Worm (Caenorhabditis elegans) whole organism, L3 larva: ENCODE data around the gene str-115.

Source experiments
- ama-1 ChIP-seq: fragments of 150-350 bp; optimal IDR thresholded peaks from 2 replicates; lab custom pipeline; 2018
- elt-2 ChIP-seq: sonication (generic microtip); optimal IDR thresholded peaks from 2 replicates; lab custom pipeline; 2016; ENCODE audit warnings: missing genetic modification reagents, mild to moderate bottlenecking, missing genetic modification characterization, missing compliant biosample characterization
- lin-15B ChIP-seq: fragments of 150-350 bp; optimal IDR thresholded peaks from 2 replicates; lab custom pipeline; 2014; ENCODE audit warnings: missing biosample characterization, missing genetic modification characterization
- lin-39 ChIP-seq: fragments of 150-350 bp; optimal IDR thresholded peaks from 2 replicates; lab custom pipeline; 2018; ENCODE audit warnings: missing biosample characterization, missing genetic modification reagents, missing genetic modification characterization
- nfya-1 ChIP-seq: sonication (generic microtip); optimal IDR thresholded peaks from 2 replicates; lab custom pipeline; 2017; ENCODE audit warnings: missing genetic modification characterization, mild to moderate bottlenecking, missing compliant biosample characterization, antibody characterized with exemption, moderate library complexity; ENCODE audit not compliant: insufficient read depth
- nhr-12 ChIP-seq: fragments of 150-350 bp; optimal IDR thresholded peaks from 2 replicates; lab custom pipeline; 2014; ENCODE audit warnings: missing biosample characterization, missing genetic modification characterization
- nhr-25 ChIP-seq: sonication (generic microtip); optimal IDR thresholded peaks from 2 replicates; lab custom pipeline; 2017; ENCODE audit warnings: missing biosample characterization, missing genetic modification characterization
- pha-4 ChIP-seq: fragments of 150-350 bp; optimal IDR thresholded peaks from 2 replicates; lab custom pipeline; 2014; ENCODE audit warnings: missing biosample characterization, missing genetic modification reagents, missing genetic modification characterization
- pqm-1 ChIP-seq: fragments of 150-350 bp; optimal IDR thresholded peaks from 2 replicates; lab custom pipeline; 2017; ENCODE audit warnings: missing biosample characterization, missing genetic modification characterization, inconsistent platforms
- skn-1 ChIP-seq: fragments of 150-350 bp; optimal IDR thresholded peaks from 2 replicates; lab custom pipeline; 2014; ENCODE audit warnings: missing biosample characterization, missing genetic modification characterization
- tbx-2 ChIP-seq: sonication (generic microtip); optimal IDR thresholded peaks from 2 replicates; lab custom pipeline; 2016; ENCODE audit warnings: mild to moderate bottlenecking, missing genetic modification characterization, missing compliant biosample characterization
- unc-39 ChIP-seq: sonication (generic microtip); optimal IDR thresholded peaks from 4 replicates; lab custom pipeline; 2017; ENCODE audit warnings: missing biosample characterization, missing genetic modification characterization
- zag-1 ChIP-seq: fragments of 150-350 bp; optimal IDR thresholded peaks from 2 replicates; lab custom pipeline; 2014; ENCODE audit warnings: missing biosample characterization, missing genetic modification characterization
- ztf-4 ChIP-seq: fragments of 150-350 bp; optimal IDR thresholded peaks from 2 replicates; lab custom pipeline; 2014; ENCODE audit warnings: missing biosample characterization, missing genetic modification characterization

ce11 chrV:11281414-11282209 is 12.7 kb downstream of the str-115 start:
- TF ChIP-seq skn-1 (tag; lab: Kevin White, UChicago) (no peak), nhr-25 (peak; percentile 45), ztf-4 (tag; lab: Kevin White, UChicago) (no peak), lin-15B (tag; lab: Kevin White, UChicago) (no peak), elt-2 (tag; lab: Kevin White, UChicago) (no peak), nfya-1 (tag; lab: Kevin White, UChicago) (no peak), tbx-2 (tag; lab: Kevin White, UChicago) (no peak), zag-1 (no peak), ama-1 (lab: Kevin White, UChicago) (no peak), nhr-12 (tag; lab: Kevin White, UChicago) (no peak), lin-39 (tag; lab: Kevin White, UChicago) (no peak), pha-4 (tag; lab: Kevin White, UChicago) (peak; percentile 39), unc-39 (tag; lab: Kevin White, UChicago) (no peak), pqm-1 (tag; lab: Kevin White, UChicago) (no peak)
